Fruit fly (Drosophila melanogaster): ENCODE measurements around the gene CG3526.

CG3526 gene

dm6 chrX:2883561-2883960, 7.0 kb upstream of the CG3526 start, which contains the start of gene CG14418 (continued):
- TF ChIP-seq Nf-YC (tag; optimal IDR thresholded peaks at IDR 0.05) (no peak), NfI (GFP tag; optimal IDR thresholded peaks at IDR 0.05) (no peak), Pdp1 (GFP tag; optimal IDR thresholded peaks at IDR 0.05) (no peak), org-1 (GFP tag; optimal IDR thresholded peaks at IDR 0.05) (no peak)

- TF ChIP-seq br (optimal IDR thresholded peaks at IDR 0.05) (no peak), CG33213 (GFP tag; optimal IDR thresholded peaks at IDR 0.05) (no peak), CG16813 (GFP tag; IDR thresholded peaks at IDR 0.05; ENCODE audit: partially characterized antibody) (no peak), CG10565 (GFP tag; optimal IDR thresholded peaks at IDR 0.05) (no peak), ATbp (GFP tag; optimal IDR thresholded peaks at IDR 0.05) (no peak), CG34224 (GFP tag; IDR thresholded peaks at IDR 0.05; ENCODE audit: partially characterized antibody) (no peak), abd-A (tag; optimal IDR thresholded peaks at IDR 0.05) (peak; percentile 25), CG13775 (GFP tag; optimal IDR thresholded peaks at IDR 0.05) (no peak), lov (optimal IDR thresholded peaks at IDR 0.05) (no peak), lov (GFP tag; IDR thresholded peaks at IDR 0.05) (no peak), CG9932 (GFP tag; IDR thresholded peaks at IDR 0.05) (0 out of 2 replicates have a peak, but pooled peaks have one; percentile 14), hth (optimal IDR thresholded peaks at IDR 0.05) (no peak), fd102C (GFP tag; optimal IDR thresholded peaks at IDR 0.05) (no peak), al (GFP tag; IDR thresholded peaks at IDR 0.05) (0 out of 2 replicates have a peak, but pooled peaks have one; percentile 17), CG13424 (tag; optimal IDR thresholded peaks at IDR 0.05) (peak; percentile 10), wek (GFP tag; optimal IDR thresholded peaks at IDR 0.05) (no peak), nmo (GFP tag; optimal IDR thresholded peaks at IDR 0.05) (peak; percentile 8), CkIIα-i1 (GFP tag; IDR thresholded peaks at IDR 0.05) (no peak), disco-r (GFP tag; optimal IDR thresholded peaks at IDR 0.05) (no peak), cato (GFP tag; optimal IDR thresholded peaks at IDR 0.05; ENCODE audit: borderline replicate concordance) (no peak), CG10274 (GFP tag; optimal IDR thresholded peaks at IDR 0.05) (peak; percentile 39), crol (GFP tag; IDR thresholded peaks at IDR 0.05) (peak; percentile 23; the same call in 1 of the 2 replicates), grau (tag; optimal IDR thresholded peaks at IDR 0.05) (no peak), CG17802 (tag; optimal IDR thresholded peaks at IDR 0.05) (no peak), nau (GFP tag; optimal IDR thresholded peaks at IDR 0.05) (no peak), Opbp (GFP tag; IDR thresholded peaks at IDR 0.05; ENCODE audit: partially characterized antibody) (no peak), tgo (GFP tag; IDR thresholded peaks at IDR 0.05) (no peak), CG11696 (GFP tag; IDR thresholded peaks at IDR 0.05) (no peak), H15 (GFP tag; IDR thresholded peaks at IDR 0.05) (no peak)
Measured at dm6 chrX:2885814-2886213, 4.8 kb upstream of the CG3526 start, which contains the start of gene CG14419. Gene CG14419, minus strand, starts transcription at chrX:2885914.

dm6 chrX:2888211-2888610, 2.4 kb upstream of the CG3526 start:
- TF ChIP-seq hb (GFP tag; IDR thresholded peaks at IDR 0.05; ENCODE audit: partially characterized antibody) (0 out of 3 replicates have a peak, but pooled peaks have one; percentile 12), ewg (GFP tag; optimal IDR thresholded peaks at IDR 0.05) (peak; percentile 31), Deaf1 (tag; optimal IDR thresholded peaks at IDR 0.05) (peak; percentile 91), Adf1 (GFP tag; IDR thresholded peaks at IDR 0.05) (peak; percentile 66; the same call in 1 of the 2 replicates), CG5180 (GFP tag; optimal IDR thresholded peaks at IDR 0.05) (peak; percentile 6), CG3065 (GFP tag; optimal IDR thresholded peaks at IDR 0.05) (no peak), CG2678 (tag; optimal IDR thresholded peaks at IDR 0.05) (no peak), CG7372 (GFP tag; IDR thresholded peaks at IDR 0.05) (peak; percentile 59)
